Worm (Caenorhabditis elegans) whole organism, late embryonic: Measurements from ENCODE around the gene zmp-5.
"Not testable (repeated sequence)": the region's sequence is repeated elsewhere in the genome, so short reads cannot be mapped to it uniquely, and the experiment has no call there.

Source experiments
- C38D4.7 ChIP-seq: fragments of 200-800 bp; sonication (Bioruptor generic); optimal IDR thresholded peaks from 2 replicates; lab custom pipeline; 2018; ENCODE audit warnings: mild to moderate bottlenecking, missing genetic modification characterization, moderate library complexity, missing compliant biosample characterization
- F13H6.1 ChIP-seq: sonication (generic microtip); optimal IDR thresholded peaks from 2 replicates; lab custom pipeline; 2016; ENCODE audit warnings: missing genetic modification characterization, missing compliant biosample characterization
- K02D7.2 ChIP-seq: sonication (generic microtip); optimal IDR thresholded peaks from 2 replicates; lab custom pipeline; 2017; ENCODE audit warnings: mild to moderate bottlenecking, missing genetic modification characterization, missing compliant biosample characterization
- K09A11.1 ChIP-seq: sonication (generic microtip); optimal IDR thresholded peaks from 2 replicates; lab custom pipeline; 2017; ENCODE audit warnings: antibody characterized with exemption, mild to moderate bottlenecking, missing genetic modification characterization, missing compliant biosample characterization; ENCODE audit not compliant: insufficient read depth
- ahr-1 ChIP-seq: sonication (generic microtip); optimal IDR thresholded peaks from 2 replicates; lab custom pipeline; 2016; ENCODE audit warnings: missing genetic modification characterization, missing compliant biosample characterization
- ceh-19 ChIP-seq: fragments of 200-800 bp; sonication (Bioruptor generic); optimal IDR thresholded peaks from 2 replicates; lab custom pipeline; 2018; ENCODE audit warnings: mild to moderate bottlenecking, missing genetic modification characterization, missing compliant biosample characterization
- ceh-22 ChIP-seq: sonication (generic microtip); optimal IDR thresholded peaks from 2 replicates; lab custom pipeline; 2017; ENCODE audit warnings: missing biosample characterization, missing genetic modification characterization
- ceh-31 ChIP-seq: sonication (generic microtip); optimal IDR thresholded peaks from 2 replicates; lab custom pipeline; 2016; ENCODE audit warnings: missing genetic modification characterization, missing compliant biosample characterization
- ceh-48 ChIP-seq: sonication (generic microtip); optimal IDR thresholded peaks from 2 replicates; lab custom pipeline; 2016; ENCODE audit warnings: missing genetic modification characterization, inconsistent platforms, missing compliant biosample characterization
- ceh-6 ChIP-seq: fragments of 200-800 bp; sonication (Bioruptor generic); optimal IDR thresholded peaks from 2 replicates; lab custom pipeline; 2018; ENCODE audit warnings: mild to moderate bottlenecking, missing genetic modification characterization, missing compliant biosample characterization
- ceh-9 ChIP-seq: sonication (generic microtip); optimal IDR thresholded peaks from 2 replicates; lab custom pipeline; 2016; ENCODE audit warnings: mild to moderate bottlenecking, missing genetic modification characterization, inconsistent platforms, missing compliant biosample characterization
- dve-1 ChIP-seq: sonication (generic microtip); optimal IDR thresholded peaks from 2 replicates; lab custom pipeline; 2017; ENCODE audit warnings: antibody characterized with exemption, mild to moderate bottlenecking, missing genetic modification characterization, missing compliant biosample characterization
- elt-4 ChIP-seq: sonication (generic microtip); optimal IDR thresholded peaks from 2 replicates; lab custom pipeline; 2016; ENCODE audit warnings: missing genetic modification characterization, missing compliant biosample characterization
- ets-4 ChIP-seq: sonication (generic microtip); optimal IDR thresholded peaks from 2 replicates; lab custom pipeline; 2016; ENCODE audit warnings: missing genetic modification characterization, missing compliant biosample characterization
- eyg-1 ChIP-seq: sonication (generic microtip); optimal IDR thresholded peaks from 2 replicates; lab custom pipeline; 2016; ENCODE audit warnings: missing genotype, missing genetic modification characterization, missing compliant biosample characterization
- fax-1 ChIP-seq: sonication (generic microtip); optimal IDR thresholded peaks from 2 replicates; lab custom pipeline; 2016; ENCODE audit warnings: missing genotype, missing genetic modification characterization, missing compliant biosample characterization
- fkh-10 ChIP-seq: fragments of 150-350 bp; optimal IDR thresholded peaks from 2 replicates; lab custom pipeline; 2014; ENCODE audit warnings: missing biosample characterization, missing genetic modification reagents, missing genetic modification characterization
- fkh-6 ChIP-seq: sonication (generic microtip); optimal IDR thresholded peaks from 2 replicates; lab custom pipeline; 2016; ENCODE audit warnings: missing genetic modification characterization, missing compliant biosample characterization
- hlh-15 ChIP-seq: sonication (generic microtip); optimal IDR thresholded peaks from 2 replicates; lab custom pipeline; 2016; ENCODE audit warnings: missing genetic modification characterization, missing compliant biosample characterization
- hlh-30 ChIP-seq: sonication (generic microtip); optimal IDR thresholded peaks from 2 replicates; lab custom pipeline; 2017; ENCODE audit warnings: antibody characterized with exemption, missing genetic modification characterization, missing compliant biosample characterization; ENCODE audit not compliant: insufficient read depth
- lim-6 ChIP-seq: sonication (generic microtip); optimal IDR thresholded peaks from 2 replicates; lab custom pipeline; 2016; ENCODE audit warnings: missing genetic modification characterization, missing compliant biosample characterization
- mec-3 ChIP-seq: sonication (generic microtip); optimal IDR thresholded peaks from 2 replicates; lab custom pipeline; 2016; ENCODE audit warnings: borderline replicate concordance, missing genetic modification characterization, missing compliant biosample characterization
- nfya-1 ChIP-seq: sonication (generic microtip); optimal IDR thresholded peaks from 2 replicates; lab custom pipeline; 2017; ENCODE audit warnings: missing genetic modification characterization, mild to moderate bottlenecking, missing compliant biosample characterization, antibody characterized with exemption, moderate library complexity
- nhr-11 ChIP-seq: fragments of 150-350 bp; optimal IDR thresholded peaks from 2 replicates; lab custom pipeline; 2014; ENCODE audit warnings: missing biosample characterization, missing genetic modification characterization
- odd-2 ChIP-seq: sonication (generic microtip); optimal IDR thresholded peaks from 2 replicates; lab custom pipeline; 2017; ENCODE audit warnings: antibody characterized with exemption, mild to moderate bottlenecking, missing genetic modification characterization, missing compliant biosample characterization
- pag-3 ChIP-seq: sonication (generic microtip); optimal IDR thresholded peaks from 2 replicates; lab custom pipeline; 2016; ENCODE audit warnings: missing compliant biosample characterization, missing genetic modification characterization, borderline replicate concordance
- pat-9 ChIP-seq: fragments of 200-800 bp; sonication (Bioruptor generic); optimal IDR thresholded peaks from 2 replicates; lab custom pipeline; 2018; ENCODE audit warnings: mild to moderate bottlenecking, missing genetic modification characterization, moderate library complexity, missing compliant biosample characterization
- pax-1 ChIP-seq: fragments of 150-350 bp; optimal IDR thresholded peaks from 2 replicates; lab custom pipeline; 2014; ENCODE audit warnings: missing biosample characterization, missing genetic modification characterization
- pha-4 ChIP-seq: fragments of 150-350 bp; optimal IDR thresholded peaks from 2 replicates; lab custom pipeline; 2018; ENCODE audit warnings: missing biosample characterization, missing genetic modification reagents, missing genetic modification characterization
- pqm-1 ChIP-seq: sonication (generic microtip); optimal IDR thresholded peaks from 2 replicates; lab custom pipeline; 2016; ENCODE audit warnings: missing genetic modification characterization, missing compliant biosample characterization
- ref-2 ChIP-seq: sonication (generic microtip); optimal IDR thresholded peaks from 2 replicates; lab custom pipeline; 2016; ENCODE audit warnings: missing genetic modification characterization, missing compliant biosample characterization
- rnt-1 ChIP-seq: sonication (generic microtip); optimal IDR thresholded peaks from 2 replicates; lab custom pipeline; 2016; ENCODE audit warnings: missing genetic modification characterization, missing compliant biosample characterization
- syd-9 ChIP-seq: sonication (generic microtip); optimal IDR thresholded peaks from 2 replicates; lab custom pipeline; 2016; ENCODE audit warnings: mild to moderate bottlenecking, missing genetic modification characterization, moderate library complexity, missing compliant biosample characterization
- tbx-7 ChIP-seq: sonication (generic microtip); optimal IDR thresholded peaks from 2 replicates; lab custom pipeline; 2016; ENCODE audit warnings: missing genotype, missing genetic modification characterization, missing compliant biosample characterization
- ttx-3 ChIP-seq: sonication (generic microtip); optimal IDR thresholded peaks from 2 replicates; lab custom pipeline; 2016; ENCODE audit warnings: missing genetic modification reagents, missing genetic modification characterization, missing compliant biosample characterization
- unc-42 ChIP-seq: sonication (generic microtip); optimal IDR thresholded peaks from 2 replicates; lab custom pipeline; 2016; ENCODE audit warnings: missing genotype, missing genetic modification characterization, missing compliant biosample characterization
- unc-55 ChIP-seq: sonication (generic microtip); optimal IDR thresholded peaks from 2 replicates; lab custom pipeline; 2017; ENCODE audit warnings: missing biosample characterization, missing genetic modification reagents, missing genetic modification characterization
- unc-86 ChIP-seq: sonication (generic microtip); optimal IDR thresholded peaks from 2 replicates; lab custom pipeline; 2016; ENCODE audit warnings: missing genetic modification characterization, missing compliant biosample characterization
- zip-5 ChIP-seq: sonication (generic microtip); optimal IDR thresholded peaks from 2 replicates; lab custom pipeline; 2016; ENCODE audit warnings: missing genetic modification characterization, missing compliant biosample characterization

The zmp-5 gene

DNA sequence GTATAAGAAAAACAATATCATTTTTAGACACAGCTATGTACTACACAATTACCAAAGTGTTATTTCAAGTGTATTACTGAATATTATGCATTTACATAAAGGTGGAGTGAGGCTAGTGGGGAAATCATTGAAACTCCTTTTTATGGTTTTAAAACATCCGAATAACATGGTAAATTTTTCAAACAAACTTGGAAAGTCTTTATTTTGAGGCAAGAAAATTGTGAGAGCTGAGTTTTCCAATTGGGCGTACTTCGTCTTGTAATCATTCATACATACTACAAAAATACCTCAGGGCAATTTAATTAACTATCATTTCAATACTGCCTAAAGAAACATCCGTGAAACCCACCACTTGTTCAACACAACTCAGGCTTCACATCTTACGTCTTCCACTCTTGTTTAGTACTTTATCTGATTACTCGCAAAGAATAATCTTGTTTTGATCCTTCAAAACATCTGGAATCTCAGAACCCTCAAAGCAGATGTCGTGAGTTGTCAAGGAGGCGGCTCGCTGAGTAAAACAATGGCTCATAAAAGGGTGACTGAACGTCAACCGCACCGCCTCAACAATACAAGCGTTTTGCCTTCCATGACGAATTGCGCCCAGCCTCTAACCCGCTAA is at the start of gene zmp-5:
Gene zmp-5, plus strand, starts transcription at position 572 of the 622 bp plus-strand sequence.
- TF ChIP-seq odd-2 (tag; lab: Kevin White, UChicago), result no peak
- TF ChIP-seq ceh-9, result no peak
- TF ChIP-seq mec-3 (tag; lab: Kevin White, UChicago), result no peak
- no peak for TF ChIP-seq eyg-1 (tag; lab: Kevin White, UChicago)
- TF ChIP-seq unc-55 (GFP tag; lab: Kevin White, UChicago), result no peak
- no peak for TF ChIP-seq elt-4 (tag; lab: Kevin White, UChicago)
- TF ChIP-seq ttx-3 (tag; lab: Kevin White, UChicago), result no peak
- TF ChIP-seq pqm-1 (tag; lab: Kevin White, UChicago), result no peak
- TF ChIP-seq, all 69 proteins: peak for 0

DNA sequence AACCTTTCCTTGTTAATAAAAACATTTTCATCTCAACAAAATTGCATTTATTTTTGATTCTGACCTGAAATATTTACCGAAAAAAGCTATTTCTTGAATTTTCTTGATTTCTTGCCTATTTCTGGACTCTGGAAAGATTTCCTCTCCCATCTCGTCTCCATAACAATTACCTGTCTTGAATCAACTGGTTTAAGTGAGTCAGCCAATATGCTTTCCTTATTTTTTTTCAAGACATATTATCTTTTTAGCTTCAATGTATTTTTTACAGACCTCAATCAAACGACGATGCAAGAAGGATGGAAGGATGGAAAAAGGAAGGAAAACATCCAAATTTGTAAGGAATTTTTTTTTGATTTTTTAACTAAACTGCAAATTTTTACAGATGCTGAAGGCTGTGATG is 44.3 kb upstream of the zmp-5 start:
- TF ChIP-seq ref-2 (no peak), pag-3 (tag; lab: Kevin White, UChicago) (no peak), elt-4 (tag; lab: Kevin White, UChicago) (no peak), lim-6 (tag; lab: Kevin White, UChicago) (no peak), pat-9 (tag; lab: Kevin White, UChicago) (no peak), ttx-3 (tag; lab: Kevin White, UChicago) (no peak), ceh-9 (no peak), syd-9 (tag; lab: Kevin White, UChicago) (no peak), nfya-1 (tag; lab: Kevin White, UChicago) (no peak), zip-5 (tag; lab: Kevin White, UChicago) (no peak)

DNA sequence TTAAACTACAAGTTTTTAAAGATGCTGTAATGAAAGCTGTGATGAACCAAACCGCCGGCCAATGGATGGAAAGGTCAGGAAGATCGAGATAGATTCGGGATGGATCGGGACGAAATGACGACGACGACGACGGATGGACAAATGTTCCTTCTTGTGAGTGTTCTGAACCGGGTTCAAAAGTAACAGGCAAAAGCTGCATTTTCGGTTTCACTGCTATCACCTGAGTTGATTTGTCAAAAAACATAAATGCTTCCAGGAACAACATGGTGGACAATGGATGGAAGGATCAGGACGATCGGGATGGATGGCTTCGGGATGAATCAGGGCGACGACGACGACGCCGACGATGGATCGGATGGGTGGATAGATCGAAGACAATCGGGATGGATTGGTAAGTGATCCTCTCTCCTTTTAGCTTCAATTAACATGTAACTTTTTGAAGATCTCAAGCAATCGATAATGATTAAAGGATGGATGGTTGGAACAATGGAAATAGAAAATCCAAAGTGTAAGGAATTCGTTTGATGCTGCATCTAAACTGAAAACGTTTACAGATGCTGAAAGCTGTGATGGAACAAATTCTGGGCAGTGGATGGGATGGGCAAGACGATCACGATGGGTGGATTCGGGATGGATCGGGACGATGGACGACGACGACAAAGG is 43.5 kb upstream of the zmp-5 start, which contains the start of the genes T24D5.6 and R09A8.9:
Gene T24D5.6, plus strand, starts transcription at position 301 of the 663 bp plus-strand sequence.
Gene R09A8.9, plus strand, starts transcription at position 613 of the 663 bp plus-strand sequence.
- no peak for TF ChIP-seq K09A11.1 (tag; lab: Kevin White, UChicago)
- no peak for TF ChIP-seq K02D7.2 (tag; lab: Kevin White, UChicago)
- no peak for TF ChIP-seq lim-6 (tag; lab: Kevin White, UChicago)
- no peak for TF ChIP-seq tbx-7 (tag; lab: Kevin White, UChicago)
- TF ChIP-seq ceh-22 (tag; lab: Kevin White, UChicago), result no peak
- TF ChIP-seq zip-5 (tag; lab: Kevin White, UChicago), result no peak
- no peak for TF ChIP-seq ahr-1
- TF ChIP-seq hlh-30, result no peak
- no peak for TF ChIP-seq mec-3 (tag; lab: Kevin White, UChicago)
- no peak for TF ChIP-seq ref-2
- no peak for TF ChIP-seq ceh-6 (GFP tag; lab: Kevin White, UChicago)
- no peak for TF ChIP-seq fkh-6 (tag; lab: Kevin White, UChicago)
- no peak for TF ChIP-seq elt-4 (tag; lab: Kevin White, UChicago)
- no peak for TF ChIP-seq ceh-19 (GFP tag; lab: Kevin White, UChicago)

DNA sequence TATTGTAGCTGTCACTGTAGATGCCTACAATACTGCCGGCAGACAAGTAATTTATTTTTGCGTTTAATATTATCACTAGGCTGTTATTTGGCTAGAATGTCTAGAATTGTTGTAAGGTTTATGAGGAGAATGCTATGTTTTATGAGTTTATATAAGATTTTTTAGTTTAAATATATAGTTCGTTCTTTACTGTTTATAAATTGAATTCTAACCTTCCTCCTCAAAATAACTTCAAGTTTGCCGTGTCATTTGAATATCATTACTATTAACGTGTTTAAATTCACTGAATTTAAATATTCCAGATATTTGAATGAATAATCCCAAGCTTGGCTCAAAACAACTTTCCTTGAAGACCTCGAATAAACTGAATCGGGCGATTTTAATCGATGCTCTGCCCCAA is 33.5 kb upstream of the zmp-5 start, which contains the start of gene R09A8.1:
Gene R09A8.1, plus strand, starts transcription at position 301 of the 400 bp plus-strand sequence.
- TF ChIP-seq fkh-10; fax-1 (tag; lab: Kevin White, UChicago); F13H6.1 (tag; lab: Kevin White, UChicago): not testable (repeated sequence)

DNA sequence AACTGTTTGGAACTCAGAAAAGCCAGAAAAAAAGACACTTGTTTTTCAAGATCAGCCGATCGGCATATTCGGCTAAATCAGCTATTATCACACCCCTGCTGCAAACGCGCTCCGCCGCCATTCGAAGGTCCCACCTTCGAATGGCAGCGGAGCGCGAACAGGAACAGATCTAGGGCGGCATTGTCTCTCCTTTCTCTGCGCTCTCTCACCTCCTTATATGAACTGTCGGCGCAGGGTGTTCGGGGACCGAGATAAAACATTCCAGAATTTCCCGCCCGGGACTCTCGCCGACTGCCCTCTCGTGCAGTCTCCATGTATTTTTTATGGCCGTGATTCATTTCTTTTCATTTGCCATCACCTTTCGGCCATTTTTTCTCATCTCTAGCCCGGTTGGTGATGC is 28.5 kb upstream of the zmp-5 start:
- TF ChIP-seq elt-4 (tag; lab: Kevin White, UChicago), result no peak
- TF ChIP-seq C38D4.7 (GFP tag; lab: Kevin White, UChicago), result no peak
- TF ChIP-seq ceh-48 (tag; lab: Kevin White, UChicago), result no peak
- no peak for TF ChIP-seq lim-6 (tag; lab: Kevin White, UChicago)
- TF ChIP-seq syd-9 (tag; lab: Kevin White, UChicago), result no peak
- no peak for TF ChIP-seq eyg-1 (tag; lab: Kevin White, UChicago)
- TF ChIP-seq pha-4, result no peak
- TF ChIP-seq ets-4 (tag; lab: Kevin White, UChicago), result no peak
- no peak for TF ChIP-seq hlh-15
- TF ChIP-seq unc-42 (tag; lab: Kevin White, UChicago), result no peak
- TF ChIP-seq pax-1 (tag; lab: Kevin White, UChicago), result no peak
- no peak for TF ChIP-seq fkh-6 (tag; lab: Kevin White, UChicago)
- no peak for TF ChIP-seq ceh-31 (tag; lab: Kevin White, UChicago)
- no peak for TF ChIP-seq nhr-11 (tag; lab: Kevin White, UChicago)
- no peak for TF ChIP-seq dve-1 (tag; lab: Kevin White, UChicago)
- no peak for TF ChIP-seq ttx-3 (tag; lab: Kevin White, UChicago)
- no peak for TF ChIP-seq K02D7.2 (tag; lab: Kevin White, UChicago)
- no peak for TF ChIP-seq ceh-6 (GFP tag; lab: Kevin White, UChicago)
- TF ChIP-seq rnt-1, result no peak
- TF ChIP-seq unc-86 (tag; lab: Kevin White, UChicago), result no peak
